Worm (Caenorhabditis elegans): ENCODE data around the gene jud-4.
A peak's percentile ranks its signal among the peaks of the same experiment; 100 is the strongest.

Gene jud-4

ce11 chrX:15241169-15241568 is 42.7 kb upstream of the jud-4 start (continued):
- TF ChIP-seq madf-10 (tag; optimal IDR thresholded peaks at IDR 0.05) (no peak), madf-8 (GFP tag; conservative IDR thresholded peaks at IDR 0.05) (no peak), ets-4 (GFP tag; optimal IDR thresholded peaks at IDR 0.05) (no peak), lin-26 (GFP tag; IDR thresholded peaks at IDR 0.05) (peak; percentile 86), B0336.3 (GFP tag; IDR thresholded peaks at IDR 0.05) (no peak), Y95B8A.8 (GFP tag; IDR thresholded peaks at IDR 0.05) (no peak), F57A8.1 (GFP tag; optimal IDR thresholded peaks at IDR 0.05) (peak; percentile 18), aptf-2 (GFP tag; conservative IDR thresholded peaks at IDR 0.05) (no peak), lin-40 (tag; optimal IDR thresholded peaks at IDR 0.05) (no peak), ztf-3 (GFP tag; optimal IDR thresholded peaks at IDR 0.05) (no peak), hlh-12 (tag; optimal IDR thresholded peaks at IDR 0.05) (no peak), unc-62 (GFP tag; optimal IDR thresholded peaks at IDR 0.05) (no peak), mel-28 (tag; optimal IDR thresholded peaks at IDR 0.05; ENCODE audit: borderline replicate concordance) (no peak), tlf-1 (GFP tag; optimal IDR thresholded peaks at IDR 0.05) (no peak), let-607 (tag; optimal IDR thresholded peaks at IDR 0.05) (no peak), egrh-3 (GFP tag; IDR thresholded peaks at IDR 0.05) (no peak), nfya-1 (tag; optimal IDR thresholded peaks at IDR 0.05; ENCODE audit: borderline replicate concordance, insufficient read depth) (no peak), Y53F4B.3 (GFP tag; IDR thresholded peaks at IDR 0.05) (no peak), C06A6.2 (GFP tag; conservative IDR thresholded peaks at IDR 0.05) (no peak), repo-1 (tag; optimal IDR thresholded peaks at IDR 0.05) (no peak), madf-6 (GFP tag; IDR thresholded peaks at IDR 0.05) (no peak), Y53G8AR.9 (GFP tag; conservative IDR thresholded peaks at IDR 0.05) (no peak), ceh-79 (tag; optimal IDR thresholded peaks at IDR 0.05) (no peak), cebp-2 (GFP tag; IDR thresholded peaks at IDR 0.05) (no peak), egl-18 (GFP tag; IDR thresholded peaks at IDR 0.05) (no peak), lir-1 (GFP tag; conservative IDR thresholded peaks at IDR 0.05) (no peak), Y56A3A.18 (GFP tag; IDR thresholded peaks at IDR 0.05) (no peak), him-1 (tag; optimal IDR thresholded peaks at IDR 0.05) (peak; percentile 65), ama-1 (optimal IDR thresholded peaks at IDR 0.05) (no peak), ama-1 (GFP tag; optimal IDR thresholded peaks at IDR 0.05) (peak in 1 of 2 experiments; percentile 25), madf-3 (GFP tag; IDR thresholded peaks at IDR 0.05) (no peak), cebp-1 (GFP tag; IDR thresholded peaks at IDR 0.05) (no peak), cebp-1 (tag; optimal IDR thresholded peaks at IDR 0.05) (peak; percentile 21), B0019.2 (GFP tag; conservative IDR thresholded peaks at IDR 0.05) (no peak), nhr-90 (tag; optimal IDR thresholded peaks at IDR 0.05) (peak; percentile 53), snpc-1.3 (tag; optimal IDR thresholded peaks at IDR 0.05; ENCODE audit: insufficient read depth) (peak; percentile 51), aptf-3 (GFP tag; IDR thresholded peaks at IDR 0.05) (no peak), sdz-38 (tag; optimal IDR thresholded peaks at IDR 0.05) (no peak), T26A5.8 (tag; optimal IDR thresholded peaks at IDR 0.05) (no peak), lsl-1 (GFP tag; optimal IDR thresholded peaks at IDR 0.05) (no peak), hmg-1.2 (GFP tag; IDR thresholded peaks at IDR 0.05) (peak; percentile 47), hlh-26 (GFP tag; conservative IDR thresholded peaks at IDR 0.05) (no peak), chd-7 (tag; optimal IDR thresholded peaks at IDR 0.05) (no peak), pha-4 (tag; optimal IDR thresholded peaks at IDR 0.05) (no peak), hrde-1 (tag; optimal IDR thresholded peaks at IDR 0.05; ENCODE audit: borderline replicate concordance) (no peak), mcd-1 (GFP tag; IDR thresholded peaks at IDR 0.05) (no peak), xnd-1 (tag; optimal IDR thresholded peaks at IDR 0.05) (no peak), B0261.1 (tag; optimal IDR thresholded peaks at IDR 0.05) (peak; percentile 66), egl-44 (GFP tag; IDR thresholded peaks at IDR 0.05) (no peak), attf-6 (GFP tag; IDR thresholded peaks at IDR 0.05) (no peak)
